Fruit fly (Drosophila melanogaster): ENCODE results near the gene GluRIIC.
A peak's percentile ranks its signal among the peaks of the same experiment; 100 is the strongest.

Gene GluRIIC

dm6 chr2L:889799-890198 is 24.1 kb upstream of the GluRIIC start (continued):
- TF ChIP-seq CG14965 (GFP tag; optimal IDR thresholded peaks at IDR 0.05; ENCODE audit: borderline replicate concordance) (no peak), Sox102F (GFP tag; optimal IDR thresholded peaks at IDR 0.05) (peak; percentile 61), wek (GFP tag; optimal IDR thresholded peaks at IDR 0.05) (no peak), CG13424 (tag; optimal IDR thresholded peaks at IDR 0.05) (peak; percentile 9), jigr1 (GFP tag; IDR thresholded peaks at IDR 0.05) (0 out of 3 replicates have a peak, but pooled peaks have one; percentile 45), tgo (GFP tag; IDR thresholded peaks at IDR 0.05) (peak; percentile 43; the same call in 2 of the 3 replicates), CG42726 (GFP tag; IDR thresholded peaks at IDR 0.05; ENCODE audit: partially characterized antibody) (no peak), slbo (GFP tag; IDR thresholded peaks at IDR 0.05) (peak; percentile 77), row (GFP tag; IDR thresholded peaks at IDR 0.05) (peak; percentile 79), da (GFP tag; optimal IDR thresholded peaks at IDR 0.05) (no peak), Abd-B (GFP tag; optimal IDR thresholded peaks at IDR 0.05) (no peak), trem (tag; optimal IDR thresholded peaks at IDR 0.05) (no peak), pan (optimal IDR thresholded peaks at IDR 0.05) (no peak), pan (GFP tag; optimal IDR thresholded peaks at IDR 0.05 in 1 of 2, IDR thresholded peaks at IDR 0.05 in 1 of 2) (peak in 1 of 2 experiments; percentile 37), CG11695 (GFP tag; IDR thresholded peaks at IDR 0.05) (0 out of 3 replicates have a peak, but pooled peaks have one; percentile 19), CrebB (tag; optimal IDR thresholded peaks at IDR 0.05) (no peak), zen (tag; optimal IDR thresholded peaks at IDR 0.05) (no peak), bigmax (GFP tag; optimal IDR thresholded peaks at IDR 0.05) (no peak), tap (tag; optimal IDR thresholded peaks at IDR 0.05) (no peak), CG4328 (GFP tag; optimal IDR thresholded peaks at IDR 0.05) (no peak), pfk (GFP tag; optimal IDR thresholded peaks at IDR 0.05) (no peak), Med (GFP tag) (peak; percentile 63), repo (GFP tag; optimal IDR thresholded peaks at IDR 0.05) (no peak), Dbx (GFP tag; IDR thresholded peaks at IDR 0.05) (0 out of 3 replicates have a peak, but pooled peaks have one; percentile 34), gfzf (GFP tag; optimal IDR thresholded peaks at IDR 0.05) (no peak), Optix (GFP tag; IDR thresholded peaks at IDR 0.05) (0 out of 3 replicates have a peak, but pooled peaks have one; percentile 53), zf30C (GFP tag; optimal IDR thresholded peaks at IDR 0.05) (no peak), CG6854 (GFP tag; optimal IDR thresholded peaks at IDR 0.05) (no peak), B-H2 (GFP tag; optimal IDR thresholded peaks at IDR 0.05) (no peak), ATbp (GFP tag; optimal IDR thresholded peaks at IDR 0.05) (peak; percentile 36), sens (GFP tag) (peak; percentile 33), NFAT (GFP tag; IDR thresholded peaks at IDR 0.05) (no peak), disco-r (GFP tag; optimal IDR thresholded peaks at IDR 0.05) (no peak), CkIIα-i1 (GFP tag; IDR thresholded peaks at IDR 0.05) (no peak), wor (GFP tag; IDR thresholded peaks at IDR 0.05) (peak; percentile 28; the same call in 1 of the 2 replicates), stc (GFP tag; IDR thresholded peaks at IDR 0.05) (0 out of 2 replicates have a peak, but pooled peaks have one; percentile 21), YL-1 (GFP tag; optimal IDR thresholded peaks at IDR 0.05) (no peak), dpn (GFP tag; optimal IDR thresholded peaks at IDR 0.05) (no peak), CG15514 (GFP tag; optimal IDR thresholded peaks at IDR 0.05) (no peak), gcm2 (GFP tag; optimal IDR thresholded peaks at IDR 0.05) (no peak), CG18262 (tag; optimal IDR thresholded peaks at IDR 0.05) (no peak), zen2 (GFP tag; IDR thresholded peaks at IDR 0.05; ENCODE audit: partially characterized antibody) (no peak), CG18476 (GFP tag; optimal IDR thresholded peaks at IDR 0.05) (no peak), fd102C (GFP tag; optimal IDR thresholded peaks at IDR 0.05) (no peak), Dip2 (GFP tag; IDR thresholded peaks at IDR 0.05) (no peak), CG18619 (GFP tag; optimal IDR thresholded peaks at IDR 0.05) (no peak), CG2889 (GFP tag; IDR thresholded peaks at IDR 0.05) (peak; percentile 40; the same call in 1 of the 3 replicates), sd (tag; optimal IDR thresholded peaks at IDR 0.05) (peak; percentile 19), Trl (optimal IDR thresholded peaks at IDR 0.05) (no peak), Trl (GFP tag; optimal IDR thresholded peaks at IDR 0.05) (peak; percentile 17), Nf-YA (GFP tag; IDR thresholded peaks at IDR 0.05) (no peak)
